Worm (Caenorhabditis elegans) whole organism, mixed stage, embryonic: ENCODE measurements around the gene Y73F8A.12.

ENCODE experiments used
- blmp-1 ChIP-seq: fragments of 150-350 bp; optimal IDR thresholded peaks from 2 replicates; lab custom pipeline; 2014; ENCODE audit warnings: missing biosample characterization, missing genetic modification characterization
- ceh-43 ChIP-seq: fragments of 200-800 bp; sonication (Bioruptor generic); optimal IDR thresholded peaks from 2 replicates; lab custom pipeline; 2018; ENCODE audit warnings: mild to moderate bottlenecking, missing genetic modification characterization, moderate library complexity, missing compliant biosample characterization
- elt-1 ChIP-seq: sonication (generic microtip); optimal IDR thresholded peaks from 2 replicates; lab custom pipeline; 2017; ENCODE audit warnings: missing genetic modification characterization, mild to moderate bottlenecking, missing compliant biosample characterization, antibody characterized with exemption, moderate library complexity, borderline replicate concordance; ENCODE audit not compliant: insufficient read depth
- elt-3 ChIP-seq: fragments of 150-350 bp; optimal IDR thresholded peaks from 2 replicates; lab custom pipeline; 2014; ENCODE audit warnings: missing biosample characterization, missing genetic modification characterization
- lsy-2 ChIP-seq: fragments of 150-350 bp; optimal IDR thresholded peaks from 2 replicates; lab custom pipeline; 2014; ENCODE audit warnings: missing biosample characterization, missing genetic modification characterization
- mep-1 ChIP-seq: fragments of 150-350 bp; optimal IDR thresholded peaks from 2 replicates; lab custom pipeline; 2017; ENCODE audit warnings: missing biosample characterization, missing genetic modification reagents, missing genetic modification characterization, inconsistent platforms
- snpc-4 ChIP-seq: fragments of 150-350 bp; optimal IDR thresholded peaks from 2 replicates; lab custom pipeline; 2014; ENCODE audit warnings: missing biosample characterization, missing genetic modification characterization
- unc-62 ChIP-seq: fragments of 150-350 bp; optimal IDR thresholded peaks from 2 replicates; lab custom pipeline; 2014; ENCODE audit warnings: missing biosample characterization, missing genetic modification reagents, missing genetic modification characterization

- TF ChIP-seq snpc-4: no peak
- TF ChIP-seq elt-1: no peak
- no peak for TF ChIP-seq elt-3 (tag; lab: Kevin White, UChicago)
- no peak for TF ChIP-seq lsy-2
- no peak for TF ChIP-seq ceh-43 (GFP tag; lab: Kevin White, UChicago)
- TF ChIP-seq blmp-1: no peak
- no peak for TF ChIP-seq unc-62 (GFP tag; lab: Kevin White, UChicago)
- TF ChIP-seq mep-1 (tag; lab: Kevin White, UChicago): no peak
Measured at ce11 chrIV:15283617-15284016, 27.9 kb downstream of the Y73F8A.12 start.
